Fruit fly (Drosophila melanogaster) whole organism, embryonic: ENCODE measurements around the gene CG42395.

Experiments
- ATbp ChIP-seq: fragments of 200-800 bp; sonication (Bioruptor generic); optimal IDR thresholded peaks from 2 replicates; lab custom pipeline; 2017; ENCODE audit warnings: missing biosample characterization, mild to moderate bottlenecking, missing genetic modification characterization, missing genetic modification reagents
- Atf-2 ChIP-seq: fragments of 200-800 bp; sonication (Bioruptor generic); optimal IDR thresholded peaks from 2 replicates; lab custom pipeline; 2016; ENCODE audit warnings: missing biosample characterization, missing genetic modification characterization
- CG10979 ChIP-seq: fragments of 200-800 bp; sonication (Bioruptor generic); optimal IDR thresholded peaks from 2 replicates; lab custom pipeline; 2018; ENCODE audit warnings: missing biosample characterization, mild to moderate bottlenecking, missing genetic modification characterization, moderate library complexity
- CG12104 ChIP-seq: fragments of 200-800 bp; sonication (Bioruptor generic); optimal IDR thresholded peaks from 3 replicates; lab custom pipeline; 2016; ENCODE audit warnings: missing biosample characterization, missing genetic modification characterization
- CG12391 ChIP-seq: fragments of 200-800 bp; sonication (Bioruptor generic); optimal IDR thresholded peaks from 3 replicates; lab custom pipeline; 2018; ENCODE audit warnings: missing biosample characterization, mild to moderate bottlenecking, missing genetic modification characterization, moderate library complexity
- CG13424 ChIP-seq: fragments of 200-800 bp; sonication (Bioruptor generic); optimal IDR thresholded peaks from 2 replicates; lab custom pipeline; 2019; ENCODE audit warnings: missing biosample characterization, mild to moderate bottlenecking, missing genetic modification characterization, moderate library complexity
- CG1529 ChIP-seq: fragments of 200-800 bp; sonication (Bioruptor generic); optimal IDR thresholded peaks from 3 replicates; lab custom pipeline; 2018; ENCODE audit warnings: missing biosample characterization, missing genetic modification characterization
- CG15601 ChIP-seq: fragments of 200-800 bp; sonication (Bioruptor generic); optimal IDR thresholded peaks from 3 replicates; lab custom pipeline; 2019; ENCODE audit warnings: missing biosample characterization, mild to moderate bottlenecking, missing genetic modification characterization, moderate library complexity
- CG17328 ChIP-seq: fragments of 200-800 bp; sonication (Bioruptor generic); IDR thresholded peaks from 2 replicates; pipeline ENCODE4 v1.3.6; 2022; ENCODE audit warnings: missing biosample characterization, missing genetic modification characterization
- CG17359 ChIP-seq: fragments of 200-800 bp; sonication (Bioruptor generic); optimal IDR thresholded peaks from 3 replicates; lab custom pipeline; 2018; ENCODE audit warnings: missing biosample characterization, mild to moderate bottlenecking, missing genetic modification characterization, moderate library complexity
- CG17829 ChIP-seq: fragments of 200-800 bp; optimal IDR thresholded peaks from 2 replicates; lab custom pipeline; 2019; ENCODE audit warnings: missing biosample characterization, mild to moderate bottlenecking, missing genetic modification characterization, moderate library complexity
- CG2712 ChIP-seq: fragments of 200-800 bp; optimal IDR thresholded peaks from 3 replicates; lab custom pipeline; 2019; ENCODE audit warnings: missing biosample characterization, mild to moderate bottlenecking, missing genetic modification characterization, moderate library complexity
- CG30403 ChIP-seq: fragments of 200-800 bp; sonication (Bioruptor generic); optimal IDR thresholded peaks from 3 replicates; lab custom pipeline; 2016; ENCODE audit warnings: missing biosample characterization, missing genetic modification characterization
- CG31441 ChIP-seq: fragments of 200-800 bp; sonication (Bioruptor generic); IDR thresholded peaks from 2 replicates; pipeline ENCODE4 v1.3.6; 2022; ENCODE audit warnings: missing biosample characterization, missing genetic modification characterization
- CG33213 ChIP-seq: fragments of 200-800 bp; sonication (Bioruptor generic); optimal IDR thresholded peaks from 3 replicates; lab custom pipeline; 2016; ENCODE audit warnings: missing biosample characterization, missing genetic modification characterization
- CG4424 ChIP-seq: fragments of 200-800 bp; sonication (Bioruptor generic); optimal IDR thresholded peaks from 3 replicates; lab custom pipeline; 2016; ENCODE audit warnings: missing biosample characterization, missing genetic modification characterization
- CG4707 ChIP-seq: fragments of 200-800 bp; sonication (Bioruptor generic); optimal IDR thresholded peaks from 2 replicates; lab custom pipeline; 2018; ENCODE audit warnings: missing biosample characterization, mild to moderate bottlenecking, missing genetic modification characterization, moderate library complexity
- CG6254 ChIP-seq: fragments of 200-800 bp; sonication (Bioruptor generic); optimal IDR thresholded peaks from 3 replicates; lab custom pipeline; 2017; ENCODE audit warnings: mild to moderate bottlenecking, missing biosample characterization, missing genetic modification reagents, missing genetic modification characterization
- CG7556 ChIP-seq: fragments of 200-800 bp; sonication (Bioruptor generic); optimal IDR thresholded peaks from 2 replicates; lab custom pipeline; 2017; ENCODE audit warnings: missing biosample characterization, mild to moderate bottlenecking, missing genetic modification characterization
- CG7786 ChIP-seq: fragments of 200-800 bp; sonication (Bioruptor generic); optimal IDR thresholded peaks from 2 replicates; lab custom pipeline; 2016; ENCODE audit warnings: missing biosample characterization, missing genetic modification characterization
- CG7963 ChIP-seq: fragments of 200-800 bp; sonication (Bioruptor generic); IDR thresholded peaks from 3 replicates; pipeline ENCODE4 v1.3.6; 2022; ENCODE audit warnings: missing biosample characterization, missing genetic modification characterization; ENCODE audit not compliant: partially characterized antibody
- CG8388 ChIP-seq: fragments of 200-800 bp; sonication (Bioruptor generic); optimal IDR thresholded peaks from 2 replicates; lab custom pipeline; 2019; ENCODE audit warnings: missing biosample characterization, mild to moderate bottlenecking, missing genetic modification characterization, moderate library complexity
- CG9727 ChIP-seq: fragments of 200-800 bp; sonication (Bioruptor generic); optimal IDR thresholded peaks from 3 replicates; lab custom pipeline; 2017; ENCODE audit warnings: missing biosample characterization, mild to moderate bottlenecking, missing genetic modification characterization
- Chrac-16 ChIP-seq: fragments of 200-800 bp; sonication (Bioruptor generic); optimal IDR thresholded peaks from 3 replicates; lab custom pipeline; 2016; ENCODE audit warnings: missing biosample characterization, missing genetic modification characterization
- CoRest ChIP-seq: fragments of 200-800 bp; sonication (Bioruptor generic); optimal IDR thresholded peaks from 3 replicates; lab custom pipeline; 2018; ENCODE audit warnings: missing biosample characterization, mild to moderate bottlenecking, missing genetic modification characterization, moderate library complexity
- D ChIP-seq, 2 experiments: fragments of 200-800 bp in 1 of 2; fragments of >200 bp in 1 of 2; sonication (Bioruptor generic) in 1 of 2; optimal IDR thresholded peaks; 2 replicates in 1 of 2; 3 replicates in 1 of 2; lab custom pipeline; 2017; ENCODE audit warnings: mild to moderate bottlenecking in 1 of 2, missing biosample characterization in 1 of 2, missing genetic modification characterization in 1 of 2, missing genetic modification reagents in 1 of 2
- Deaf1 ChIP-seq: fragments of 200-800 bp; optimal IDR thresholded peaks from 3 replicates; lab custom pipeline; 2019; ENCODE audit warnings: missing biosample characterization, mild to moderate bottlenecking, missing genetic modification characterization, moderate library complexity
- Eip74EF ChIP-seq, 2 experiments: fragments of 200-800 bp in 1 of 2; fragments of >200 bp in 1 of 2; sonication (Bioruptor generic) in 1 of 2; optimal IDR thresholded peaks; 2 replicates each; lab custom pipeline; 2017 to 2019; ENCODE audit warnings: missing biosample characterization in 2 of 2, missing genetic modification characterization in 2 of 2, mild to moderate bottlenecking in 1 of 2, moderate library complexity in 1 of 2
- Hr3 ChIP-seq: fragments of 200-800 bp; sonication (Bioruptor generic); optimal IDR thresholded peaks from 3 replicates; lab custom pipeline; 2016; ENCODE audit warnings: missing biosample characterization, missing genetic modification characterization
- Hr51 ChIP-seq, 2 experiments: fragments of 200-800 bp; sonication (Bioruptor generic); optimal IDR thresholded peaks; 2 replicates in 1 of 2; 3 replicates in 1 of 2; lab custom pipeline; 2016 to 2018; ENCODE audit warnings: missing biosample characterization in 2 of 2, missing genetic modification characterization in 2 of 2, mild to moderate bottlenecking in 1 of 2, moderate library complexity in 1 of 2
- Hsf ChIP-seq: fragments of 200-800 bp; sonication (Bioruptor generic); optimal IDR thresholded peaks from 3 replicates; lab custom pipeline; 2016; ENCODE audit warnings: missing biosample characterization, missing genetic modification characterization
- Myb ChIP-seq: fragments of 200-800 bp; sonication (Bioruptor generic); optimal IDR thresholded peaks from 2 replicates; lab custom pipeline; 2016; ENCODE audit warnings: missing biosample characterization, missing genetic modification characterization
- Oli ChIP-seq: fragments of 200-800 bp; sonication (Bioruptor generic); optimal IDR thresholded peaks from 2 replicates; lab custom pipeline; 2018; ENCODE audit warnings: missing biosample characterization, mild to moderate bottlenecking, missing genetic modification characterization, moderate library complexity
- Xrp1 ChIP-seq: fragments of 200-800 bp; sonication (Bioruptor generic); IDR thresholded peaks from 2 replicates; pipeline ENCODE4 v1.3.6; 2022; ENCODE audit warnings: missing biosample characterization, missing genetic modification characterization
- az2 ChIP-seq: fragments of 200-800 bp; sonication (Bioruptor generic); optimal IDR thresholded peaks from 3 replicates; lab custom pipeline; 2016; ENCODE audit warnings: missing biosample characterization, missing genetic modification characterization
- chif ChIP-seq, 2 experiments: fragments of 200-800 bp; sonication (Bioruptor generic); optimal IDR thresholded peaks; 3 replicates each; lab custom pipeline; 2016; ENCODE audit warnings: missing biosample characterization in 2 of 2, missing genetic modification characterization in 2 of 2
- dmrt11E ChIP-seq: fragments of 200-800 bp; sonication (Bioruptor generic); optimal IDR thresholded peaks from 3 replicates; lab custom pipeline; 2018; ENCODE audit warnings: missing biosample characterization, mild to moderate bottlenecking, missing genetic modification characterization, moderate library complexity
- exex ChIP-seq: fragments of 200-800 bp; sonication (Bioruptor generic); optimal IDR thresholded peaks from 4 replicates; lab custom pipeline; 2018; ENCODE audit warnings: missing biosample characterization, mild to moderate bottlenecking, missing genetic modification characterization, moderate library complexity
- grau ChIP-seq: fragments of 200-800 bp; optimal IDR thresholded peaks from 3 replicates; lab custom pipeline; 2019; ENCODE audit warnings: missing biosample characterization, mild to moderate bottlenecking, missing genetic modification characterization, moderate library complexity
- nerfin-1 ChIP-seq: fragments of 200-800 bp; sonication (Bioruptor generic); optimal IDR thresholded peaks from 3 replicates; lab custom pipeline; 2019; ENCODE audit warnings: missing biosample characterization, mild to moderate bottlenecking, missing genetic modification characterization, moderate library complexity
- nmo ChIP-seq: fragments of 200-800 bp; sonication (Bioruptor generic); optimal IDR thresholded peaks from 2 replicates; lab custom pipeline; 2018; ENCODE audit warnings: missing biosample characterization, mild to moderate bottlenecking, missing genetic modification characterization, moderate library complexity
- pan ChIP-seq, 4 experiments: fragments of >200 bp in 3 of 4; fragments of 200-800 bp in 1 of 4; sonication (Bioruptor generic) in 1 of 4; optimal IDR thresholded peaks in 3 of 4; IDR thresholded peaks in 1 of 4; 2 replicates each; pipeline versions ENCODE4 v1.3.6 to Lab custom; 2017 to 2022; ENCODE audit warnings: missing biosample characterization in 2 of 4, missing genetic modification characterization in 2 of 4, mixed read lengths in 1 of 4
- pum ChIP-seq: fragments of 200-800 bp; sonication (Bioruptor generic); optimal IDR thresholded peaks from 2 replicates; lab custom pipeline; 2016; ENCODE audit warnings: missing biosample characterization, missing genetic modification characterization
- row ChIP-seq: fragments of 200-800 bp; sonication (Bioruptor generic); IDR thresholded peaks from 3 replicates; pipeline ENCODE4 v1.3.6; 2022; ENCODE audit warnings: missing biosample characterization, missing genetic modification characterization
- salm ChIP-seq: fragments of 200-800 bp; sonication (Bioruptor generic); optimal IDR thresholded peaks from 2 replicates; lab custom pipeline; 2018; ENCODE audit warnings: missing biosample characterization, mild to moderate bottlenecking, missing genetic modification characterization
- sens ChIP-seq: fragments of 200-800 bp; sonication (Bioruptor generic); peaks from one replicate; lab custom pipeline; 2016; ENCODE audit warnings: missing biosample characterization, missing genetic modification characterization
- sisA ChIP-seq: fragments of 200-800 bp; sonication (Bioruptor generic); IDR thresholded peaks from 2 replicates; pipeline ENCODE4 v1.3.6; 2022; ENCODE audit warnings: missing biosample characterization, missing genetic modification characterization

The CG42395 gene

dm6 chrX:9615471-9615870 lies 39.4 kb upstream of the CG42395 start (continued):
- TF ChIP-seq CG17359 (peak; percentile 32), nerfin-1 (tag; lab: Kevin White, UChicago) (peak; percentile 4), Hsf (GFP tag; lab: Kevin White, UChicago) (peak; percentile 17), Oli (peak; percentile 52), CG12391 (tag; lab: Kevin White, UChicago) (peak; percentile 39), CG7963 (GFP tag; lab: Robert Waterston, UW) (no peak), grau (peak; percentile 25), CG6254 (GFP tag; lab: Kevin White, UChicago) (peak; percentile 27), ATbp (GFP tag; lab: Kevin White, UChicago) (peak; percentile 37), sisA (GFP tag; lab: Robert Waterston, UW) (no peak), CG9727 (GFP tag; lab: Kevin White, UChicago) (peak; percentile 49), CG31441 (GFP tag; lab: Robert Waterston, UW) (peak; percentile 38), CG30403 (GFP tag; lab: Kevin White, UChicago) (peak; percentile 36), dmrt11E (tag; lab: Kevin White, UChicago) (peak; percentile 49), az2 (GFP tag; lab: Kevin White, UChicago) (peak; percentile 25), CG4424 (peak; percentile 29), Myb (GFP tag; lab: Kevin White, UChicago) (no peak), CG7556 (GFP tag; lab: Kevin White, UChicago) (peak; percentile 60), CG1529 (GFP tag; lab: Kevin White, UChicago) (peak; percentile 22), CG2712 (tag; lab: Kevin White, UChicago) (peak; percentile 60), Eip74EF (GFP tag; optimal IDR thresholded peaks at IDR 0.05; lab: Kevin White, UChicago) (peak in 1 of 2 experiments; percentile 18), CG10979 (tag; lab: Kevin White, UChicago) (peak; percentile 68), CG12104 (GFP tag; lab: Kevin White, UChicago) (peak; percentile 1), CG7786 (no peak), salm (tag; lab: Kevin White, UChicago) (no peak), Hr3 (no peak), CG33213 (no peak), exex (tag; lab: Kevin White, UChicago) (no peak), CG8388 (GFP tag; lab: Kevin White, UChicago) (peak; percentile 47), pum (GFP tag; lab: Kevin White, UChicago) (peak; percentile 23), CoRest (tag; lab: Kevin White, UChicago) (peak; percentile 1), Hr51 (GFP tag; optimal IDR thresholded peaks at IDR 0.05; lab: Kevin White, UChicago) (peak in 1 of 2 experiments; percentile 37), chif (GFP tag; optimal IDR thresholded peaks at IDR 0.05; lab: Kevin White, UChicago) (peak in 1 of 2 experiments; percentile 1), CG17829 (tag; lab: Kevin White, UChicago) (peak; percentile 37), row (0 out of 3 replicates have a peak, but pooled peaks have one; percentile 15), Atf-2 (GFP tag; lab: Kevin White, UChicago) (peak; percentile 1), sens (GFP tag; lab: Kevin White, UChicago) (peak; percentile 87), CG4707 (GFP tag; lab: Kevin White, UChicago) (peak; percentile 57), CG15601 (tag; lab: Kevin White, UChicago) (peak; percentile 11), D (optimal IDR thresholded peaks at IDR 0.05; lab: Kevin White, UChicago) (no peak), D (GFP tag; optimal IDR thresholded peaks at IDR 0.05; lab: Kevin White, UChicago) (peak; percentile 50), CG13424 (tag; lab: Kevin White, UChicago) (peak; percentile 31), Xrp1 (peak; percentile 13; the same call in 1 of the 2 replicates), Deaf1 (tag; lab: Kevin White, UChicago) (no peak), CG17328 (GFP tag; lab: Robert Waterston, UW) (no peak), nmo (peak; percentile 60), Chrac-16 (GFP tag; lab: Kevin White, UChicago) (peak; percentile 16), pan (optimal IDR thresholded peaks at IDR 0.05; lab: Kevin White, UChicago) (no peak), pan (GFP tag; optimal IDR thresholded peaks at IDR 0.05 in 1 of 2, IDR thresholded peaks at IDR 0.05 in 1 of 2) (peak in 1 of 2 experiments; percentile 5)
